Fruit fly (Drosophila melanogaster) whole organism, adult: ENCODE measurements around the gene Targ1.

ENCODE experiments used
- CG12768 ChIP-seq: fragments of 200-800 bp; sonication (Bioruptor generic); optimal IDR thresholded peaks from 2 replicates; lab custom pipeline; 2017; ENCODE audit warnings: missing biosample characterization, missing genetic modification characterization, mild to moderate bottlenecking, moderate library complexity, missing genetic modification reagents
- CG5204 ChIP-seq: fragments of 200-800 bp; sonication (Bioruptor generic); optimal IDR thresholded peaks from 2 replicates; lab custom pipeline; 2016; ENCODE audit warnings: missing biosample characterization, missing genetic modification characterization
- CG7045 ChIP-seq: fragments of 200-800 bp; sonication (Bioruptor generic); optimal IDR thresholded peaks from 2 replicates; lab custom pipeline; 2017; ENCODE audit warnings: missing biosample characterization, mild to moderate bottlenecking, missing genetic modification characterization
- CG7101 ChIP-seq: fragments of 200-800 bp; sonication (Bioruptor generic); optimal IDR thresholded peaks from 2 replicates; lab custom pipeline; 2018; ENCODE audit warnings: missing biosample characterization, mild to moderate bottlenecking, missing genetic modification characterization, moderate library complexity
- bab1 ChIP-seq: fragments of 200-800 bp; sonication (Bioruptor generic); optimal IDR thresholded peaks from 3 replicates; lab custom pipeline; 2019; ENCODE audit warnings: missing biosample characterization, mild to moderate bottlenecking, missing genetic modification characterization, moderate library complexity
- pad ChIP-seq: fragments of 200-800 bp; sonication (Bioruptor generic); optimal IDR thresholded peaks from 3 replicates; lab custom pipeline; 2017; ENCODE audit warnings: missing biosample characterization, missing genetic modification characterization, mild to moderate bottlenecking, moderate library complexity, missing genetic modification reagents
- toe ChIP-seq: fragments of 200-800 bp; sonication (Bioruptor generic); optimal IDR thresholded peaks from 2 replicates; lab custom pipeline; 2016; ENCODE audit warnings: missing biosample characterization, missing genetic modification characterization

- TF ChIP-seq CG5204 (GFP tag; lab: Kevin White, UChicago), result no peak
- no peak for TF ChIP-seq toe (GFP tag; lab: Kevin White, UChicago)
- no peak for TF ChIP-seq CG7101 (tag; lab: Kevin White, UChicago)
- TF ChIP-seq CG12768 (GFP tag; lab: Kevin White, UChicago), result no peak
- no peak for TF ChIP-seq CG7045 (GFP tag; lab: Kevin White, UChicago)
- no peak for TF ChIP-seq bab1 (GFP tag; lab: Kevin White, UChicago)
- no peak for TF ChIP-seq pad (GFP tag; lab: Kevin White, UChicago)
These were observed 1.3 kb downstream of the Targ1 start for dm6 chr3L:21201246-21201896.
